Worm (Caenorhabditis elegans) whole organism, L1 larva: ENCODE data around the gene C55A6.10.

ENCODE experiments used
- C04F5.9 ChIP-seq: sonication (generic microtip); optimal IDR thresholded peaks from 2 replicates; lab custom pipeline; 2016; ENCODE audit warnings: missing genetic modification characterization, missing compliant biosample characterization
- aha-1 ChIP-seq: fragments of 150-350 bp; optimal IDR thresholded peaks from 2 replicates; lab custom pipeline; 2014; ENCODE audit warnings: missing biosample characterization, missing genetic modification characterization
- alr-1 ChIP-seq: fragments of 200-800 bp; sonication (Bioruptor generic); optimal IDR thresholded peaks from 2 replicates; lab custom pipeline; 2018; ENCODE audit warnings: borderline replicate concordance, mild to moderate bottlenecking, missing genetic modification characterization, missing compliant biosample characterization
- aly-2 ChIP-seq: fragments of 150-350 bp; optimal IDR thresholded peaks from 2 replicates; lab custom pipeline; 2014; ENCODE audit warnings: missing biosample characterization, missing genetic modification characterization
- blmp-1 ChIP-seq: fragments of 150-350 bp; optimal IDR thresholded peaks from 2 replicates; lab custom pipeline; 2014; ENCODE audit warnings: missing biosample characterization, missing genetic modification characterization
- ces-1 ChIP-seq: fragments of 150-350 bp; optimal IDR thresholded peaks from 2 replicates; lab custom pipeline; 2014; ENCODE audit warnings: missing biosample characterization, missing genetic modification reagents, missing genetic modification characterization
- efl-1 ChIP-seq, 4 experiments: fragments of 150-350 bp; optimal IDR thresholded peaks in 3 of 4; peaks in 1 of 4; 1 replicate in 1 of 4; 2 replicates in 3 of 4; lab custom pipeline; 2014; ENCODE audit warnings: missing biosample characterization in 2 of 4, missing genetic modification characterization in 2 of 4, missing genetic modification reagents in 2 of 4
- efl-3 ChIP-seq: fragments of 200-800 bp; sonication (Bioruptor generic); optimal IDR thresholded peaks from 2 replicates; lab custom pipeline; 2018; ENCODE audit warnings: mild to moderate bottlenecking, missing genetic modification characterization, missing compliant biosample characterization
- egl-13 ChIP-seq: sonication (generic microtip); optimal IDR thresholded peaks from 2 replicates; lab custom pipeline; 2016; ENCODE audit warnings: missing genotype, missing genetic modification reagents, missing genetic modification characterization, missing compliant biosample characterization
- fkh-4 ChIP-seq: sonication (generic microtip); optimal IDR thresholded peaks from 2 replicates; lab custom pipeline; 2016; ENCODE audit warnings: missing compliant biosample characterization, missing genetic modification characterization, borderline replicate concordance
- fos-1 ChIP-seq: fragments of 150-350 bp; optimal IDR thresholded peaks from 2 replicates; lab custom pipeline; 2014; ENCODE audit warnings: missing biosample characterization, missing genetic modification characterization
- grh-1 ChIP-seq: fragments of 200-800 bp; sonication (Bioruptor generic); IDR thresholded peaks from 2 replicates; pipeline ENCODE4 v1.3.6; 2022; ENCODE audit warnings: missing genetic modification reagents, missing genetic modification characterization, missing compliant biosample characterization
- jun-1 ChIP-seq: fragments of 150-350 bp; optimal IDR thresholded peaks from 2 replicates; lab custom pipeline; 2014; ENCODE audit warnings: missing biosample characterization, missing genetic modification reagents, missing genetic modification characterization
- lin-13 ChIP-seq: fragments of 150-350 bp; optimal IDR thresholded peaks from 2 replicates; lab custom pipeline; 2014; ENCODE audit warnings: missing biosample characterization, missing genetic modification reagents, missing genetic modification characterization
- lin-14 ChIP-seq: fragments of 200-800 bp; sonication (Bioruptor generic); optimal IDR thresholded peaks from 2 replicates; lab custom pipeline; 2018; ENCODE audit warnings: mild to moderate bottlenecking, missing genetic modification characterization, moderate library complexity, missing compliant biosample characterization
- lin-15B ChIP-seq: fragments of 150-350 bp; sonication (generic microtip); optimal IDR thresholded peaks from 3 replicates; lab custom pipeline; 2014; ENCODE audit warnings: missing biosample characterization, missing genetic modification characterization
- lsy-2 ChIP-seq, 2 experiments: fragments of 150-350 bp; optimal IDR thresholded peaks; 2 replicates each; lab custom pipeline; 2014; ENCODE audit warnings: missing biosample characterization in 2 of 2, missing genetic modification characterization in 2 of 2
- mab-9 ChIP-seq: fragments of 200-800 bp; sonication (Bioruptor generic); IDR thresholded peaks from 2 replicates; pipeline ENCODE4 v1.3.6; 2022; ENCODE audit warnings: missing genetic modification reagents, missing genetic modification characterization, missing compliant biosample characterization
- mep-1 ChIP-seq: fragments of 150-350 bp; optimal IDR thresholded peaks from 2 replicates; lab custom pipeline; 2014; ENCODE audit warnings: missing biosample characterization, missing genetic modification characterization
- nhr-20 ChIP-seq: sonication (generic microtip); optimal IDR thresholded peaks from 2 replicates; lab custom pipeline; 2016; ENCODE audit warnings: mild to moderate bottlenecking, missing genetic modification characterization, missing compliant biosample characterization
- nhr-237 ChIP-seq: fragments of 150-350 bp; optimal IDR thresholded peaks from 2 replicates; lab custom pipeline; 2014; ENCODE audit warnings: missing biosample characterization, missing genetic modification characterization
- nhr-71 ChIP-seq: sonication (generic microtip); optimal IDR thresholded peaks from 2 replicates; lab custom pipeline; 2016; ENCODE audit warnings: mild to moderate bottlenecking, missing genetic modification characterization, moderate library complexity, missing compliant biosample characterization
- nhr-90 ChIP-seq: sonication (generic microtip); optimal IDR thresholded peaks from 2 replicates; lab custom pipeline; 2016; ENCODE audit warnings: mild to moderate bottlenecking, missing genetic modification characterization, missing compliant biosample characterization; ENCODE audit not compliant: poor library complexity
- pax-3 ChIP-seq: fragments of 200-800 bp; sonication (Bioruptor generic); optimal IDR thresholded peaks from 2 replicates; lab custom pipeline; 2018; ENCODE audit warnings: mild to moderate bottlenecking, missing genetic modification characterization, moderate library complexity, missing compliant biosample characterization
- pqm-1 ChIP-seq: sonication (generic microtip); optimal IDR thresholded peaks from 3 replicates; lab custom pipeline; 2017; ENCODE audit warnings: missing biosample characterization, missing genetic modification characterization
- rnt-1 ChIP-seq: sonication (generic microtip); optimal IDR thresholded peaks from 2 replicates; lab custom pipeline; 2016; ENCODE audit warnings: mild to moderate bottlenecking, missing genetic modification characterization, moderate library complexity, missing compliant biosample characterization
- sup-37 ChIP-seq: fragments of 200-800 bp; sonication (Bioruptor generic); optimal IDR thresholded peaks from 2 replicates; lab custom pipeline; 2018; ENCODE audit warnings: mild to moderate bottlenecking, missing genetic modification characterization, missing compliant biosample characterization
- unc-130 ChIP-seq: fragments of 150-350 bp; optimal IDR thresholded peaks from 2 replicates; lab custom pipeline; 2017; ENCODE audit warnings: missing biosample characterization, missing genetic modification characterization, inconsistent platforms
- unc-30 ChIP-seq: sonication (generic microtip); optimal IDR thresholded peaks from 2 replicates; lab custom pipeline; 2017; ENCODE audit warnings: missing biosample characterization, missing genetic modification characterization
- unc-86 ChIP-seq: sonication (generic microtip); optimal IDR thresholded peaks from 2 replicates; lab custom pipeline; 2016; ENCODE audit warnings: missing genetic modification characterization, missing compliant biosample characterization
- vab-15 ChIP-seq: sonication (generic microtip); optimal IDR thresholded peaks from 2 replicates; lab custom pipeline; 2017; ENCODE audit warnings: missing genotype, mild to moderate bottlenecking, missing genetic modification characterization, missing compliant biosample characterization
- xbp-1 ChIP-seq: sonication (generic microtip); optimal IDR thresholded peaks from 2 replicates; lab custom pipeline; 2016; ENCODE audit warnings: missing genetic modification characterization, missing compliant biosample characterization

C55A6.10 gene

ce11 chrV:11490382-11490781 is 14.8 kb upstream of the C55A6.10 start, which contains the start of gene dhs-19:
dhs-19 (minus strand) TSS chrV:11490482.
- TF ChIP-seq blmp-1 (peak; percentile 18), sup-37 (GFP tag; lab: Kevin White, UChicago) (no peak), nhr-71 (tag; lab: Kevin White, UChicago) (no peak), nhr-20 (tag; lab: Kevin White, UChicago) (peak; percentile 21), ces-1 (GFP tag; lab: Kevin White, UChicago) (no peak), lin-13 (GFP tag; lab: Kevin White, UChicago) (no peak), egl-13 (tag; lab: Kevin White, UChicago) (no peak), grh-1 (GFP tag; lab: Robert Waterston, UW) (no peak), rnt-1 (tag; lab: Kevin White, UChicago) (peak; percentile 20)

ce11 chrV:11492456-11492855 is 12.7 kb upstream of the C55A6.10 start, which contains the start of gene T11F9.21:
T11F9.21 (plus strand) TSS chrV:11492756.
- TF ChIP-seq mab-9, result no peak
- TF ChIP-seq nhr-90 (tag; lab: Kevin White, UChicago), result no peak
- TF ChIP-seq aha-1, result no peak
- TF ChIP-seq xbp-1 (tag; lab: Kevin White, UChicago), result no peak

ce11 chrV:11496283-11496682 is 8.9 kb upstream of the C55A6.10 start, which contains the start of gene htrl-1:
htrl-1 (minus strand) TSS chrV:11496383.
- TF ChIP-seq nhr-237 (tag; lab: Kevin White, UChicago) (no peak), nhr-90 (tag; lab: Kevin White, UChicago) (no peak), C04F5.9 (tag; lab: Kevin White, UChicago) (no peak), aly-2 (no peak), lsy-2 (tag; optimal IDR thresholded peaks at IDR 0.05; lab: Kevin White, UChicago) (no peak)
- TF ChIP-seq, all 84 proteins: peak for 0

ce11 chrV:11497475-11497874 is 7.7 kb upstream of the C55A6.10 start:
- TF ChIP-seq fos-1 (tag; lab: Kevin White, UChicago) (no peak), unc-86 (no peak), jun-1 (tag; lab: Kevin White, UChicago) (no peak), alr-1 (tag; lab: Kevin White, UChicago) (no peak), unc-130 (tag; lab: Kevin White, UChicago) (no peak), efl-3 (GFP tag; lab: Kevin White, UChicago) (no peak), pax-3 (tag; lab: Kevin White, UChicago) (no peak), vab-15 (tag; lab: Kevin White, UChicago) (no peak), aha-1 (no peak), fkh-4 (tag; lab: Kevin White, UChicago) (no peak), lin-15B (tag; lab: Kevin White, UChicago) (no peak), pqm-1 (no peak), ces-1 (GFP tag; lab: Kevin White, UChicago) (no peak)

- TF ChIP-seq lin-14 (peak; percentile 48), blmp-1 (peak; percentile 40), pqm-1 (no peak)
Observed at ce11 chrV:11499786-11500185, 5.4 kb upstream of the C55A6.10 start.

ce11 chrV:11500980-11501379 is 4.2 kb upstream of the C55A6.10 start:
- TF ChIP-seq blmp-1, result peak; percentile 33
- no peak for TF ChIP-seq efl-1 (optimal IDR thresholded peaks at IDR 0.05; lab: Kevin White, UChicago)
- TF ChIP-seq efl-1 (GFP tag; optimal IDR thresholded peaks at IDR 0.05 in 1 of 2; lab: Kevin White, UChicago), result peak in 1 of 2 experiments; percentile 64
- TF ChIP-seq mep-1, result no peak
- TF ChIP-seq nhr-71 (tag; lab: Kevin White, UChicago), result no peak
- TF ChIP-seq aly-2, result no peak
- no peak for TF ChIP-seq unc-30 (tag; lab: Kevin White, UChicago)
